Fruit fly (Drosophila melanogaster): ENCODE data around the gene MED31.

Gene MED31

dm6 chr3R:4601887-4602531 lies 39.8 kb upstream of the MED31 start (continued):
- no peak for TF ChIP-seq NC2α (GFP tag; optimal IDR thresholded peaks at IDR 0.05)
- no peak for TF ChIP-seq CG3847 (GFP tag; IDR thresholded peaks at IDR 0.05)
- no peak for TF ChIP-seq gsb (GFP tag; IDR thresholded peaks at IDR 0.05)
- no peak for TF ChIP-seq CG32767 (GFP tag; IDR thresholded peaks at IDR 0.05)
- peak; percentile 29 for TF ChIP-seq gem (tag; optimal IDR thresholded peaks at IDR 0.05)

dm6 chr3R:4612570-4612969 lies 29.2 kb upstream of the MED31 start, which contains the start of gene 5-HT2A:
5-HT2A (plus strand) TSS chr3R:4612870.
- no peak for TF ChIP-seq Ets97D (GFP tag; optimal IDR thresholded peaks at IDR 0.05)
- TF ChIP-seq zfh2 (GFP tag; optimal IDR thresholded peaks at IDR 0.05), result no peak
- peak; percentile 15 to 19 for TF ChIP-seq Trl (optimal IDR thresholded peaks at IDR 0.05)
- no peak for TF ChIP-seq Trl (GFP tag; optimal IDR thresholded peaks at IDR 0.05)
- TF ChIP-seq Elba2 (GFP tag; optimal IDR thresholded peaks at IDR 0.05), result no peak

dm6 chr3R:4616130-4616529 lies 25.6 kb upstream of the MED31 start:
- peak; percentile 53 for TF ChIP-seq Med (GFP tag)
- TF ChIP-seq CG7372 (GFP tag; IDR thresholded peaks at IDR 0.05), result peak; percentile 57; the same call in 1 of the 2 replicates
- no peak for TF ChIP-seq zen2 (GFP tag; IDR thresholded peaks at IDR 0.05; ENCODE audit: partially characterized antibody)
- TF ChIP-seq sens (GFP tag), result peak; percentile 53
- no peak for TF ChIP-seq vfl (GFP tag; optimal IDR thresholded peaks at IDR 0.05)
- peak; percentile 45 for TF ChIP-seq Ets65A (GFP tag)
- peak; percentile 55 for TF ChIP-seq D19A (tag; optimal IDR thresholded peaks at IDR 0.05)

- TF ChIP-seq zen (tag; optimal IDR thresholded peaks at IDR 0.05), result peak; percentile 57
- no peak for TF ChIP-seq HLH3B (GFP tag; IDR thresholded peaks at IDR 0.05)
- TF ChIP-seq br (optimal IDR thresholded peaks at IDR 0.05), result no peak
- no peak for TF ChIP-seq HmgZ (tag; optimal IDR thresholded peaks at IDR 0.05)
- TF ChIP-seq CG34224 (GFP tag; IDR thresholded peaks at IDR 0.05; ENCODE audit: partially characterized antibody), result no peak
- TF ChIP-seq gcm (GFP tag; optimal IDR thresholded peaks at IDR 0.05), result no peak
- TF ChIP-seq CG33557 (GFP tag; optimal IDR thresholded peaks at IDR 0.05), result no peak
- 0 out of 3 replicates have a peak, but pooled peaks have one; percentile 34 for TF ChIP-seq CG2199 (GFP tag; IDR thresholded peaks at IDR 0.05)
- no peak for TF ChIP-seq psq (GFP tag; optimal IDR thresholded peaks at IDR 0.05)
- TF ChIP-seq C15 (GFP tag; IDR thresholded peaks at IDR 0.05), result 0 out of 3 replicates have a peak, but pooled peaks have one; percentile 6
- no peak for TF ChIP-seq p53 (GFP tag; optimal IDR thresholded peaks at IDR 0.05)
- TF ChIP-seq CG33213 (GFP tag; optimal IDR thresholded peaks at IDR 0.05), result no peak
- TF ChIP-seq NC2β (GFP tag; optimal IDR thresholded peaks at IDR 0.05), result no peak
- TF ChIP-seq CTCF (GFP tag; optimal IDR thresholded peaks at IDR 0.05), result peak; percentile 84
Observed at dm6 chr3R:4632639-4633038, 9.1 kb upstream of the MED31 start.

- TF ChIP-seq CG7372 (GFP tag; IDR thresholded peaks at IDR 0.05) (no peak), CG6791 (GFP tag; IDR thresholded peaks at IDR 0.05; ENCODE audit: partially characterized antibody) (0 out of 3 replicates have a peak, but pooled peaks have one; percentile 13), CG30403 (GFP tag; optimal IDR thresholded peaks at IDR 0.05) (no peak), sd (tag; optimal IDR thresholded peaks at IDR 0.05) (no peak), CG9817 (tag; optimal IDR thresholded peaks at IDR 0.05) (no peak), Eip74EF (GFP tag; optimal IDR thresholded peaks at IDR 0.05) (no peak), CG11247 (GFP tag; IDR thresholded peaks at IDR 0.05) (no peak), tll (GFP tag; optimal IDR thresholded peaks at IDR 0.05) (peak in 1 of 2 experiments; percentile 63), Neu2 (GFP tag; optimal IDR thresholded peaks at IDR 0.05; ENCODE audit: borderline replicate concordance) (peak; percentile 81), CHES-1-like (GFP tag; optimal IDR thresholded peaks at IDR 0.05) (no peak), hkb (optimal IDR thresholded peaks at IDR 0.05) (no peak), hkb (GFP tag; IDR thresholded peaks at IDR 0.05) (no peak), sna (GFP tag; IDR thresholded peaks at IDR 0.05; ENCODE audit: partially characterized antibody) (no peak), zen (tag; optimal IDR thresholded peaks at IDR 0.05) (peak; percentile 93)
Observed at dm6 chr3R:4634337-4634914, 7.3 kb upstream of the MED31 start.
